Worm (Caenorhabditis elegans) whole organism, L4 larva: ENCODE measurements around the gene his-71.

Experiments
- nhr-102 ChIP-seq: sonication (generic microtip); optimal IDR thresholded peaks from 2 replicates; lab custom pipeline; 2016; ENCODE audit warnings: mild to moderate bottlenecking, missing genetic modification characterization, moderate library complexity, missing compliant biosample characterization
- nhr-76 ChIP-seq: fragments of 150-350 bp; optimal IDR thresholded peaks from 2 replicates; lab custom pipeline; 2014; ENCODE audit warnings: missing biosample characterization, missing genetic modification characterization

ce11 chrX:7997968-7998367, 16.1 kb upstream of the his-71 start, which contains the start of gene sdpn-1:
- TF ChIP-seq nhr-102 (no peak), nhr-76 (tag; lab: Kevin White, UChicago) (no peak)
